Worm (Caenorhabditis elegans): ENCODE measurements around the gene abts-4.

The abts-4 gene

ce11 chrX:6795843-6796521, 34.4 kb upstream of the abts-4 start:
- TF ChIP-seq nhr-84 (tag; optimal IDR thresholded peaks at IDR 0.05) (no peak), skn-1 (tag; optimal IDR thresholded peaks at IDR 0.05) (no peak), mep-1 (tag; optimal IDR thresholded peaks at IDR 0.05) (peak; percentile 15), blmp-1 (tag; optimal IDR thresholded peaks at IDR 0.05) (peak; percentile 81), nhr-71 (tag; optimal IDR thresholded peaks at IDR 0.05) (peak; percentile 13), hlh-4 (tag; optimal IDR thresholded peaks at IDR 0.05) (no peak), nhr-90 (tag; optimal IDR thresholded peaks at IDR 0.05; ENCODE audit: poor library complexity) (peak; percentile 21), nhr-85 (tag) (peak; percentile 88), tbx-2 (tag; optimal IDR thresholded peaks at IDR 0.05) (peak; percentile 57), nhr-20 (tag; optimal IDR thresholded peaks at IDR 0.05) (peak; percentile 35), lin-14 (GFP tag; optimal IDR thresholded peaks at IDR 0.05) (peak; percentile 52), snu-23 (GFP tag; optimal IDR thresholded peaks at IDR 0.05) (peak; percentile 7), elt-3 (tag; optimal IDR thresholded peaks at IDR 0.05) (peak in 1 of 6 experiments; percentile 50)

- TF ChIP-seq isw-1 (GFP tag; IDR thresholded peaks at IDR 0.05), result no peak
- no peak for TF ChIP-seq nhr-28 (tag; optimal IDR thresholded peaks at IDR 0.05)
- peak; percentile 27 for TF ChIP-seq nhr-71 (tag; optimal IDR thresholded peaks at IDR 0.05)
- no peak for TF ChIP-seq hpl-2 (GFP tag; optimal IDR thresholded peaks at IDR 0.05)
- no peak for TF ChIP-seq lir-3 (tag; optimal IDR thresholded peaks at IDR 0.05; ENCODE audit: poor library complexity)
- peak; percentile 70 for TF ChIP-seq elt-2 (tag; optimal IDR thresholded peaks at IDR 0.05)
- no peak for TF ChIP-seq mdl-1 (tag; optimal IDR thresholded peaks at IDR 0.05)
- TF ChIP-seq hlh-17 (GFP tag; optimal IDR thresholded peaks at IDR 0.05; ENCODE audit: borderline replicate concordance), result no peak
- TF ChIP-seq fkh-4 (tag; optimal IDR thresholded peaks at IDR 0.05; ENCODE audit: borderline replicate concordance), result peak; percentile 30
- peak; percentile 49 for TF ChIP-seq aly-2 (tag; optimal IDR thresholded peaks at IDR 0.05)
- TF ChIP-seq unc-62 (GFP tag; optimal IDR thresholded peaks at IDR 0.05), result no peak
- peak in 1 of 2 experiments; percentile 6 for TF ChIP-seq lsy-2 (tag; optimal IDR thresholded peaks at IDR 0.05)
- TF ChIP-seq grh-1 (GFP tag; IDR thresholded peaks at IDR 0.05), result no peak
- no peak for TF ChIP-seq F16B12.6 (tag; optimal IDR thresholded peaks at IDR 0.05)
- TF ChIP-seq ama-1 (optimal IDR thresholded peaks at IDR 0.05), result no peak
- no peak for TF ChIP-seq fos-1 (tag; optimal IDR thresholded peaks at IDR 0.05)
- peak in 1 of 2 experiments; percentile 38 for TF ChIP-seq lin-35 (GFP tag; optimal IDR thresholded peaks at IDR 0.05)
- no peak for TF ChIP-seq nhr-77 (tag; optimal IDR thresholded peaks at IDR 0.05)
- no peak for TF ChIP-seq unc-98 (GFP tag; IDR thresholded peaks at IDR 0.05)
- TF ChIP-seq dsc-1 (tag; optimal IDR thresholded peaks at IDR 0.05), result peak; percentile 88
- TF ChIP-seq vab-15 (tag; optimal IDR thresholded peaks at IDR 0.05), result no peak
- no peak for TF ChIP-seq Y116A8C.19 (tag; optimal IDR thresholded peaks at IDR 0.05; ENCODE audit: borderline replicate concordance)
These were observed 30.9 kb upstream of the abts-4 start for ce11 chrX:6792281-6793003.

- TF ChIP-seq elt-2 (tag; optimal IDR thresholded peaks at IDR 0.05) (peak; percentile 39), ceh-63 (GFP tag; optimal IDR thresholded peaks at IDR 0.05) (no peak), lin-35 (GFP tag; optimal IDR thresholded peaks at IDR 0.05) (peak in 1 of 2 experiments; percentile 21)
These were observed 29.4 kb upstream of the abts-4 start, which contains the start of gene asp-3 for ce11 chrX:6790986-6791385. asp-3 (plus strand) TSS chrX:6791064.

- no peak for TF ChIP-seq efl-1 (optimal IDR thresholded peaks at IDR 0.05)
- peak in 1 of 2 experiments; percentile 89 for TF ChIP-seq efl-1 (GFP tag; optimal IDR thresholded peaks at IDR 0.05 in 1 of 2)
- no peak for TF ChIP-seq fkh-10 (GFP tag; optimal IDR thresholded peaks at IDR 0.05)
These were observed 28.9 kb upstream of the abts-4 start for ce11 chrX:6790457-6790856.
